Fruit fly (Drosophila melanogaster) Kc167 (cell line): ENCODE data around the gene Arp10.

Experiments
- Myc ChIP-seq: fragments of >200 bp; optimal IDR thresholded peaks from 2 replicates; lab custom pipeline; 2017; ENCODE audit warnings: missing external identifiers
- Sin3A ChIP-seq: fragments of >200 bp; optimal IDR thresholded peaks from 2 replicates; lab custom pipeline; 2018; ENCODE audit warnings: missing external identifiers
- h ChIP-seq: fragments of >200 bp; optimal IDR thresholded peaks from 3 replicates; lab custom pipeline; 2018; ENCODE audit warnings: missing external identifiers
- insv ChIP-seq: fragments of >200 bp; optimal IDR thresholded peaks from 3 replicates; lab custom pipeline; 2018; ENCODE audit warnings: missing external identifiers
- psq ChIP-seq: fragments of >200 bp; optimal IDR thresholded peaks from 2 replicates; lab custom pipeline; 2017; ENCODE audit warnings: missing external identifiers
- ttk ChIP-seq: sonication (Bioruptor generic); optimal IDR thresholded peaks from 2 replicates; lab custom pipeline; 2017; ENCODE audit warnings: missing external identifiers

dm6 chrX:19667444-19668104 is 21.6 kb upstream of the Arp10 start:
- TF ChIP-seq Myc (lab: Kevin White, UChicago) (no peak), psq (lab: Kevin White, UChicago) (no peak), Sin3A (lab: Kevin White, UChicago) (no peak), h (lab: Kevin White, UChicago) (no peak), ttk (no peak), insv (lab: Kevin White, UChicago) (no peak)
